Fruit fly (Drosophila melanogaster) whole organism, adult: ENCODE measurements around the gene CG46304.

Experiments used
- CG11617 ChIP-seq: fragments of 200-800 bp; sonication (Bioruptor generic); optimal IDR thresholded peaks from 2 replicates; lab custom pipeline; 2017; ENCODE audit warnings: mild to moderate bottlenecking, missing biosample characterization, missing genetic modification reagents, missing genetic modification characterization
- CG1620 ChIP-seq: fragments of 200-800 bp; sonication (Bioruptor generic); optimal IDR thresholded peaks from 2 replicates; lab custom pipeline; 2016; ENCODE audit warnings: missing biosample characterization, missing genetic modification characterization
- Hr96 ChIP-seq: fragments of 200-800 bp; sonication (Bioruptor generic); optimal IDR thresholded peaks from 2 replicates; lab custom pipeline; 2016; ENCODE audit warnings: missing biosample characterization, missing genetic modification characterization
- Mnt ChIP-seq: fragments of 200-800 bp; sonication (Bioruptor generic); optimal IDR thresholded peaks from 2 replicates; lab custom pipeline; 2016; ENCODE audit warnings: missing biosample characterization, mild to moderate bottlenecking, missing genetic modification characterization
- cic ChIP-seq: fragments of 200-800 bp; sonication (Bioruptor generic); optimal IDR thresholded peaks from 2 replicates; lab custom pipeline; 2017; ENCODE audit warnings: missing biosample characterization, mild to moderate bottlenecking, missing genetic modification characterization, moderate library complexity
- ovo ChIP-seq: fragments of 200-800 bp; sonication (Bioruptor generic); optimal IDR thresholded peaks from 2 replicates; lab custom pipeline; 2016; ENCODE audit warnings: missing biosample characterization, missing genetic modification characterization
- tj ChIP-seq: fragments of 200-800 bp; sonication (Bioruptor generic); optimal IDR thresholded peaks from 3 replicates; lab custom pipeline; 2017; ENCODE audit warnings: missing biosample characterization, mild to moderate bottlenecking, missing genetic modification characterization, moderate library complexity

DNA sequence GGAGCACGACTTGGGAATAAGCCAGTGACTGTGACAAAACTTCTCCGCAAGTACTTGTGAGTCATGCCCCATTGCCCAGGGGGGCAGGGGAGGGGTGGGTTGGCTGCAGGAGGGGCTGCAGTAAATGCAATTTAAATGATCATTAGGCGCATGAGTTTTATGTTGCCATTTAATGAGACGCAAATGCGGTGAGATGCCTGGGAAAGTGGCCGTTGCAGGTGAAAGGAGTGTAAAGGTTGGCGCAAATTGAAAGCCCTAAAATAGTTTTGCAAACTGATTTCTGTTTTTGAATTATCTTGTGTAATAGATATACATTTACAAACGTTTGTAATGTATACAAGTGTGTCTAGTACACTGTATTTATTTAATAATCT is 40.0 kb downstream of the CG46304 start:
- TF ChIP-seq CG1620 (GFP tag; lab: Kevin White, UChicago) (no peak), Mnt (no peak), cic (GFP tag; lab: Kevin White, UChicago) (no peak), ovo (GFP tag; lab: Kevin White, UChicago) (no peak), CG11617 (GFP tag; lab: Kevin White, UChicago) (no peak), tj (GFP tag; lab: Kevin White, UChicago) (no peak), Hr96 (no peak)
